Worm (Caenorhabditis elegans): Measurements from ENCODE around the gene F56D6.20.

ce11 chrIV:3926117-3926516, 13.4 kb downstream of the F56D6.20 start, which contains the start of gene clec-68:
- no peak for TF ChIP-seq hlh-1 (tag; optimal IDR thresholded peaks at IDR 0.05)
- TF ChIP-seq sptf-1 (tag; optimal IDR thresholded peaks at IDR 0.05): no peak
- no peak for TF ChIP-seq unc-62 (GFP tag; optimal IDR thresholded peaks at IDR 0.05)
- no peak for TF ChIP-seq elt-3 (tag; optimal IDR thresholded peaks at IDR 0.05)
- TF ChIP-seq ztf-11 (tag; optimal IDR thresholded peaks at IDR 0.05): no peak
- TF ChIP-seq cnd-1 (tag; optimal IDR thresholded peaks at IDR 0.05): no peak
- TF ChIP-seq snpc-4 (tag; optimal IDR thresholded peaks at IDR 0.05): no peak
